Worm (Caenorhabditis elegans): Measurements from ENCODE around the gene str-217.

- TF ChIP-seq ama-1 (optimal IDR thresholded peaks at IDR 0.05) (no peak), aly-1 (tag; optimal IDR thresholded peaks at IDR 0.05) (no peak)
These were observed 8.2 kb upstream of the str-217 start, which contains the start of gene sri-69 for ce11 chrV:17008302-17008701.

All from whole organism, early embryonic.